Fruit fly (Drosophila melanogaster): ENCODE results near the gene He.

The He gene

dm6 chr2L:14007801-14008200 lies 35.1 kb upstream of the He start, which contains the start of gene CG42692:
CG42692 (plus strand) TSS chr2L:14008101.
- TF ChIP-seq insv (optimal IDR thresholded peaks at IDR 0.05) (no peak), h (optimal IDR thresholded peaks at IDR 0.05) (no peak), Myc (optimal IDR thresholded peaks at IDR 0.05) (no peak), ttk (optimal IDR thresholded peaks at IDR 0.05) (no peak), psq (optimal IDR thresholded peaks at IDR 0.05) (no peak), Sin3A (optimal IDR thresholded peaks at IDR 0.05) (no peak)

- TF ChIP-seq insv (optimal IDR thresholded peaks at IDR 0.05), result no peak
- no peak for TF ChIP-seq Sin3A (optimal IDR thresholded peaks at IDR 0.05)
- TF ChIP-seq ttk (optimal IDR thresholded peaks at IDR 0.05), result no peak
- TF ChIP-seq h (optimal IDR thresholded peaks at IDR 0.05), result no peak
- TF ChIP-seq Myc (optimal IDR thresholded peaks at IDR 0.05), result no peak
- no peak for TF ChIP-seq psq (optimal IDR thresholded peaks at IDR 0.05)
Observed at dm6 chr2L:14001887-14002286, 29.1 kb upstream of the He start.

- TF ChIP-seq ttk (optimal IDR thresholded peaks at IDR 0.05) (no peak), insv (optimal IDR thresholded peaks at IDR 0.05) (no peak), psq (optimal IDR thresholded peaks at IDR 0.05) (no peak), Sin3A (optimal IDR thresholded peaks at IDR 0.05) (no peak), Myc (optimal IDR thresholded peaks at IDR 0.05) (no peak), h (optimal IDR thresholded peaks at IDR 0.05) (no peak)
Observed at dm6 chr2L:14001078-14001477, 28.3 kb upstream of the He start, which contains the start of gene rk. rk (minus strand) TSS chr2L:14001248.

DNA sequence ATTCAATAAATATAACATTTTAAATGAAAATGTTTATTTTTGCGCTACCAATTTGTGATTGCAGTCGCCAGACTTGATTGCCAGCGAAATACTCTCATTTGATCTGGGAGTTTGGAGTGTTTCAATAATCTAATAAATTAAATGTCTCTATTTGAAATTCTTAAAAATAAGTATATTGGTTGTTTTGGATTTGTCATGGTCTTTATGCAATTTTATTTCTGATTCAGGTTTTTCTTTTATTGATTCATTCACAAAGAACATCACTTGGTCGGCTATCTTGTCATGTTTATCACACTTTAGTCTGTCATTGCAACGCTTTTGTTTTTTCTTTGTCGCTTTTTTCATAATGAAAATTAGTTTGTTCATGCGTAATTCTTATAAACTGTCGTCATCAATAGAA lies 26.2 kb upstream of the He start:
- TF ChIP-seq insv (optimal IDR thresholded peaks at IDR 0.05) (no peak), Sin3A (optimal IDR thresholded peaks at IDR 0.05) (no peak), h (optimal IDR thresholded peaks at IDR 0.05) (no peak), ttk (optimal IDR thresholded peaks at IDR 0.05) (no peak), psq (optimal IDR thresholded peaks at IDR 0.05) (no peak), Myc (optimal IDR thresholded peaks at IDR 0.05) (no peak)

- no peak for TF ChIP-seq Myc (optimal IDR thresholded peaks at IDR 0.05)
Observed at dm6 chr2L:13979826-13980225, 7.1 kb upstream of the He start, which contains the start of gene NimC2. NimC2 (plus strand) TSS chr2L:13980126.

dm6 chr2L:13977073-13977472 lies 4.3 kb upstream of the He start, which contains the start of gene Cyp28a5:
Cyp28a5 (plus strand) TSS chr2L:13977302.
- no peak for TF ChIP-seq insv (optimal IDR thresholded peaks at IDR 0.05)
- no peak for TF ChIP-seq Myc (optimal IDR thresholded peaks at IDR 0.05)
- no peak for TF ChIP-seq psq (optimal IDR thresholded peaks at IDR 0.05)
- no peak for TF ChIP-seq h (optimal IDR thresholded peaks at IDR 0.05)
- no peak for TF ChIP-seq ttk (optimal IDR thresholded peaks at IDR 0.05)
- no peak for TF ChIP-seq Sin3A (optimal IDR thresholded peaks at IDR 0.05)

dm6 chr2L:13976669-13977068 lies 3.9 kb upstream of the He start, which contains the start of gene NimC1:
NimC1 (minus strand) TSS chr2L:13976769.
- TF ChIP-seq h (optimal IDR thresholded peaks at IDR 0.05) (no peak), ttk (optimal IDR thresholded peaks at IDR 0.05) (no peak), insv (optimal IDR thresholded peaks at IDR 0.05) (no peak), Myc (optimal IDR thresholded peaks at IDR 0.05) (no peak), psq (optimal IDR thresholded peaks at IDR 0.05) (no peak), Sin3A (optimal IDR thresholded peaks at IDR 0.05) (no peak)

- TF ChIP-seq psq (optimal IDR thresholded peaks at IDR 0.05) (no peak), h (optimal IDR thresholded peaks at IDR 0.05) (no peak), Myc (optimal IDR thresholded peaks at IDR 0.05) (no peak), insv (optimal IDR thresholded peaks at IDR 0.05) (no peak)
Observed at dm6 chr2L:13969876-13970275, 2.9 kb downstream of the He start, which contains the start of the genes NimB4 and NimB5. NimB4 (minus strand) TSS chr2L:13969976. NimB5 (plus strand) TSS chr2L:13970177.

- TF ChIP-seq Sin3A (optimal IDR thresholded peaks at IDR 0.05), result no peak
Observed at dm6 chr2L:13967846-13968350, 4.8 kb downstream of the He start, which contains the start of gene NimB3. NimB3 (minus strand) TSS chr2L:13967985.

DNA sequence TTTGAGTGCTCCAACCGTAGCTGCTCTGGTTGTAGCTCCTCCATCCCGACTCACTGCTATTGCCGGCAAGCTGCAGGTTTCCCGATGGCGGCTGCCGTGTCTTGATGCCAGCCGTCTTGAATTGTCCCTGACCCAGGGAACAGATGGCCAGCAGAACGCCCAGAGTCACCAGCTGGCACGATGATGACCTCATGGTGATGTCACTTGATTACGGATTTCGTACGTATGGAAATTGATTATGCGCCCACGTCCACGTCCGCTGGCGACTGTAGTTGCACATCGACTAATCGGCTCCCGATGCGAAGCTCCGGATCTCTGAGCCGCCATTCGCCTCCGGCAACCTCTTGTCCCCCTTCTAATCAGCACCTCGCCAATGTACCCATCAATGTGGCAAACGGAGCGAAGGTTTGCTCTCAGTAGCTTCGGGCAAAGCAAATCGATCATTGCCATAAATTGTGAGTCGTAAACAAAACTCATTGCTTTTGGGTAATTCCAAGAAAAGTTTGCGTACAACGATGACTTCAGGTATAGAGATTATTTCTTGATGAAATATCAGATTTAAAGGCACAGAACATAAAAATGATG lies 5.9 kb downstream of the He start, which contains the start of gene NimB2:
Gene NimB2, minus strand, starts transcription at position 287 of the 585 bp plus-strand sequence.
- TF ChIP-seq psq (optimal IDR thresholded peaks at IDR 0.05), result no peak
- TF ChIP-seq ttk (optimal IDR thresholded peaks at IDR 0.05), result no peak
- TF ChIP-seq h (optimal IDR thresholded peaks at IDR 0.05), result no peak
- TF ChIP-seq insv (optimal IDR thresholded peaks at IDR 0.05), result no peak
- no peak for TF ChIP-seq Myc (optimal IDR thresholded peaks at IDR 0.05)
- TF ChIP-seq Sin3A (optimal IDR thresholded peaks at IDR 0.05), result no peak

DNA sequence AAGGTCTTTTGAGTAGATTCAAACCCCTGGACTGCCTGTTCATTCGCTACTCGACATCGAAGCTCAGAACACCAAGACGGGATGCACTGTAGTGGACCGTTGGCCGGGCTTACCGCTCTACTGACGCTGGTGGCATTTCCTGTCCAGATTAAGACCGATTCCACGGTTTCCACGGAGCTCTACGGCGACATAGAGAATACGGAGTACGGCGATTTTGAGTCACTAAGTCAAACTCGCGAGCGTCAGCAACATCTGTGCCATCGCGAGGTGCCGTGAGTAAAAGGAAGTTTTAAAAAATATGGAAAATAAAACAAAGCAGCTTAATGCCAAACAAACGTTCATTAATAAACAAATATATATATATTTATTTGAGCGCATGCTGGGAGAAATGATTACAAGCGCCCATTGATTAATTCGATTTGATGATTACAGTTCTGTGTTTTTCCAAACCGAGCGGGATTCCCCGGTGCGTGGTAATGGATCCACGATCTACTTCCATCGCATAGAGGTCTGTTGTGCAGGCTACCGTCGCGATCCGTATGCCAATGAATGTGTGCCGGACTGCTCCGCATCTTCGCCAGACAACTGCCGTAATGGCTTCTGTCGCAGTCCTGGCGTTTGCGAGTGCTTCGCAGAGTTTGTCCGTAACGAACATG lies 9.2 kb downstream of the He start, which contains the start of gene NimB1:
Gene NimB1, plus strand, starts transcription at position 41 of the 656 bp plus-strand sequence.
- TF ChIP-seq psq (optimal IDR thresholded peaks at IDR 0.05), result no peak
- no peak for TF ChIP-seq Sin3A (optimal IDR thresholded peaks at IDR 0.05)
- TF ChIP-seq Myc (optimal IDR thresholded peaks at IDR 0.05), result no peak
- no peak for TF ChIP-seq h (optimal IDR thresholded peaks at IDR 0.05)
- no peak for TF ChIP-seq ttk (optimal IDR thresholded peaks at IDR 0.05)

DNA sequence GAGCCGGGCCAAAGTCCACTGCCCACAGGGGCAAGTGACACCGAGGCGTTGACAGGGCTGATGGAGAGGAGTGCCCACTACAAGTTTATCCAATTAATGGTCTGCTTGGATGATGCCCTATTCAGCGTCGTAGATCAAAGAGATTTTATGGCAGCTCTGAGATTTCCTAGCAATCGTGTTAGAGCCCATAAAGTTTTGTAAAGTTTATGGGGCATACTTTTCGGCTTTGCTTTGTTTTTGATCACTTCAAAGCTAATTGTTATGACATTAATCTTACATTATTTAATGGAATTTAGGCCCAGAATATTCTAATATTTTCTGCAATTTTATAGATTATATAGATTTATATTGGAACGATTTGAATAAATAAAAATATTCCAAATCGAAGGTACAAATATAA lies 12.3 kb downstream of the He start:
- TF ChIP-seq ttk (optimal IDR thresholded peaks at IDR 0.05), result no peak
- TF ChIP-seq h (optimal IDR thresholded peaks at IDR 0.05), result no peak
- TF ChIP-seq Myc (optimal IDR thresholded peaks at IDR 0.05), result no peak
- TF ChIP-seq psq (optimal IDR thresholded peaks at IDR 0.05), result no peak

- TF ChIP-seq Sin3A (optimal IDR thresholded peaks at IDR 0.05) (no peak), ttk (optimal IDR thresholded peaks at IDR 0.05) (no peak), Myc (optimal IDR thresholded peaks at IDR 0.05) (no peak), insv (optimal IDR thresholded peaks at IDR 0.05) (no peak), h (optimal IDR thresholded peaks at IDR 0.05) (no peak), psq (optimal IDR thresholded peaks at IDR 0.05) (no peak)
Observed at dm6 chr2L:13957239-13957638, 15.5 kb downstream of the He start, which contains the start of gene NimA. NimA (plus strand) TSS chr2L:13957539.
